Worm (Caenorhabditis elegans) whole organism, midembryonic: ENCODE measurements around the gene pqn-84.

Experiments
- T22C8.4 ChIP-seq: fragments of 200-800 bp; sonication (Bioruptor generic); IDR thresholded peaks from 2 replicates; pipeline ENCODE4 v1.3.6; 2022; ENCODE audit warnings: missing genetic modification characterization, missing compliant biosample characterization
- cog-1 ChIP-seq: sonication (generic microtip); optimal IDR thresholded peaks from 2 replicates; lab custom pipeline; 2016; ENCODE audit warnings: missing genetic modification characterization, missing compliant biosample characterization
- flt-1 ChIP-seq: fragments of 200-800 bp; sonication (Bioruptor generic); IDR thresholded peaks from 2 replicates; pipeline ENCODE4 v1.3.6; 2022; ENCODE audit warnings: missing genetic modification characterization, missing compliant biosample characterization
- klf-2 ChIP-seq: fragments of 200-800 bp; sonication (Bioruptor generic); conservative IDR thresholded peaks from 2 replicates; pipeline ENCODE4 v1.3.6; 2022; ENCODE audit warnings: missing genetic modification reagents, missing genetic modification characterization, missing compliant biosample characterization
- med-1 ChIP-seq: sonication (generic microtip); optimal IDR thresholded peaks from 2 replicates; lab custom pipeline; 2017; ENCODE audit warnings: missing genetic modification characterization, mild to moderate bottlenecking, missing compliant biosample characterization, antibody characterized with exemption, missing genetic modification reagents; ENCODE audit not compliant: insufficient read depth
- ref-1 ChIP-seq: fragments of 200-800 bp; sonication (Bioruptor generic); conservative IDR thresholded peaks from 2 replicates; pipeline ENCODE4 v1.3.6; 2022; ENCODE audit warnings: missing genetic modification reagents, missing genetic modification characterization, missing compliant biosample characterization
- tab-1 ChIP-seq: fragments of 200-800 bp; sonication (Bioruptor generic); IDR thresholded peaks from 2 replicates; pipeline ENCODE4 v1.3.6; 2022; ENCODE audit warnings: missing genetic modification characterization, missing compliant biosample characterization
- ztf-23 ChIP-seq: fragments of 200-800 bp; sonication (Bioruptor generic); IDR thresholded peaks from 2 replicates; pipeline ENCODE4 v1.3.6; 2022; ENCODE audit warnings: missing genetic modification reagents, missing genetic modification characterization, missing compliant biosample characterization
- ztf-29 ChIP-seq: fragments of 200-800 bp; sonication (Bioruptor generic); IDR thresholded peaks from 2 replicates; pipeline ENCODE4 v1.3.6; 2022; ENCODE audit warnings: missing genetic modification reagents, missing genetic modification characterization, missing compliant biosample characterization

Gene pqn-84

ce11 chrIII:11696273-11696672 is 3.8 kb upstream of the pqn-84 start, which contains the start of gene Y41C4A.6:
TSS of gene Y41C4A.6 (plus strand) at chrIII:11696573.
- TF ChIP-seq cog-1 (tag; lab: Kevin White, UChicago) (no peak), med-1 (GFP tag; lab: Kevin White, UChicago) (no peak), ztf-23 (GFP tag; lab: Robert Waterston, UW) (no peak), tab-1 (no peak), klf-2 (GFP tag; lab: Robert Waterston, UW) (no peak), ref-1 (GFP tag; lab: Robert Waterston, UW) (no peak), flt-1 (GFP tag; lab: Robert Waterston, UW) (no peak), ztf-29 (GFP tag; lab: Robert Waterston, UW) (no peak), T22C8.4 (no peak)

DNA sequence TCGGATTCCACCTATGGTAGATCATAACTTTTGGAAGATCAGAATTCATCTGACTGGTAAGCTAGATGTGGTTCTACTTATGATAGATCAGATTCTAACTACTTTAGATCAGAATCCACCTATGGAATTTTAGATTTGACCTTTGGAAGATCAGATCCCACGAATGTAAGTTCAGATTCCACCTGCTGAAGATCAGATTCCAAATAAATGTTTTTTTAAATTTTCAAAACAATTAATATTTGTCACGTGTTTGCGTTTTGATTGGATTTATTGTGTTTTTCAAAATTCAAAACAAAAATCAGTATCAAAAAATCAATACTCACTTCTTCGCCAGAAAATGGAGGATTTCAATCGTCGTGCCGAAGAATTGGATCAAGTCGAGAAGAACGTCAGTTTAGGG is 1.5 kb upstream of the pqn-84 start, which contains the start of gene Y41C4A.7:
Gene Y41C4A.7, plus strand, starts transcription at position 301 of the 400 bp plus-strand sequence.
- no peak for TF ChIP-seq tab-1
- TF ChIP-seq ztf-29 (GFP tag; lab: Robert Waterston, UW), result no peak
- no peak for TF ChIP-seq med-1 (GFP tag; lab: Kevin White, UChicago)
- TF ChIP-seq ref-1 (GFP tag; lab: Robert Waterston, UW), result no peak
- TF ChIP-seq T22C8.4, result no peak
- TF ChIP-seq klf-2 (GFP tag; lab: Robert Waterston, UW), result no peak
- TF ChIP-seq ztf-23 (GFP tag; lab: Robert Waterston, UW), result no peak
- TF ChIP-seq flt-1 (GFP tag; lab: Robert Waterston, UW), result no peak
- TF ChIP-seq cog-1 (tag; lab: Kevin White, UChicago), result no peak

DNA sequence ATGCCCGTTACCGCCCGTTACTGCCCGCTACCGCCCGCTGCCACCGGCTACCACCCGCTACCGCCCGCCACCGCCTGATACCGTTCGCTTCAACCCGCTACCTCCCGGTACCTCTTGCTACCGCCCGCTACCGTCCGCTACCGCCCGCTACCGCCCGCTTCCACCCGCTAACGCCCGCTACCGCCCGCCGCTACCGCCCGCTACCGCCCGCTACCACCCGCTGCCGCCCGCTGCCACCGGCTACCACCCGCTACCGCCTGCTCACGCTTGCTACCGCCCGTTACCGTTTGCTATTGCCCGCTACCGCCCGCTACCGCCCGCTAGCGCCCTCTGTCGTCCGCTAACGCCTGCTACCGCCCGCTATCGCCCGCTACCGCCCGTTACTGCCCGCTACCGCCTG is 1.8 kb downstream of the pqn-84 start:
- TF ChIP-seq cog-1 (tag; lab: Kevin White, UChicago), result no peak

DNA sequence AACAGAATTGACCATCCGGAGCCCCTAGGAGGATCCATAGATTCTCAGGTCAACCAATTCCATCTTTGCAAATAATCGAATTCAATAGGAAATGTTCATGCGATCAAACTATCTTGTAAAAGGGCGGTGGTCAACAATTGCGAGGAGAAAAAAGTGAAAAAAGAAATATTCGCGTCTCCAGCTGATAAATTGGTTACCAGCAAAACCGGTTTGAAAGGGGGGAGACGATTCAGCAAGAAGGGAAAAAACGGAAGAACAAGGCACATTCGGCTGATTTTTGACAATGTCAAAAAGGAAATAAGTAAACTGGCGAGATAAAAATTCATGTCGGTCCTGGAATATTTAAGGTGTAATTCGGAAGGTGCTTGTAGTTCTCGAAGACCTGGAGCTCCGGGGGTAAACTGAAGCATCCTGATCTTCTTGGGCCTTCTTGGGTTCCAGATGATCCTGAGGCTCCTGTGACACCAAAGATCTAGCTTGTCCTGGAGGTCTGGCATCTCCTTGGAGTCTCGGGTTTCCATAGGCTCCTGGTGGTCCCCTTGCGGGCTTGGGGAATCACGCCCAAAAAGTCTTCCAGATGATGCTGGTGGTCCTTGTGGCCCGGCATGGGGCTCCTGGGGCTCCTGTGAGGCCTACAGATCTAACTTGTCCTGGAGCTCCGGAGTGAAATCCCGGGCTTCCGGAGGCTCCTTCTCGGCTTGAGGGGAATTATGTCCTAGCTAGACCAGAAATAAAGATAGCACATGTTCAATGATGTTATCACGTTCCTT is 3.1 kb downstream of the pqn-84 start:
- TF ChIP-seq flt-1 (GFP tag; lab: Robert Waterston, UW) (no peak), T22C8.4 (no peak), med-1 (GFP tag; lab: Kevin White, UChicago) (no peak), ztf-23 (GFP tag; lab: Robert Waterston, UW) (no peak)

DNA sequence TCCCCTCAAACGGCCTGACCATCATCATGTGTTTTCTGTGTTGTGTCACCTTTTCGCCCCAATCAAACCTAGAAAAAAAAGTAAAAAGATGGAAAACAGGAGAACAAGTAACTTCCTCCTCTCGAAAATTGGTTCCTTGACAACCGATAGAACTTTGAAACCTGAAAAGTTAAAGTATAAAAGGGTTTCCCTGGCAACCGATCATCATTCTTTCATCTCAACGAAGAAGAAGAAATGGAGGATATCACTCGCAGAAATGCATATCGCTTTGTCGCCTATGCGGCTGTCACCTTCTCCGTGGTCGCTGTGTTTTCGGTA is 3.7 kb downstream of the pqn-84 start, which contains the start of gene col-95:
Gene col-95, plus strand, starts transcription at position 219 of the 318 bp plus-strand sequence.
- TF ChIP-seq cog-1 (tag; lab: Kevin White, UChicago), result no peak
- TF ChIP-seq ref-1 (GFP tag; lab: Robert Waterston, UW), result no peak
- no peak for TF ChIP-seq flt-1 (GFP tag; lab: Robert Waterston, UW)

DNA sequence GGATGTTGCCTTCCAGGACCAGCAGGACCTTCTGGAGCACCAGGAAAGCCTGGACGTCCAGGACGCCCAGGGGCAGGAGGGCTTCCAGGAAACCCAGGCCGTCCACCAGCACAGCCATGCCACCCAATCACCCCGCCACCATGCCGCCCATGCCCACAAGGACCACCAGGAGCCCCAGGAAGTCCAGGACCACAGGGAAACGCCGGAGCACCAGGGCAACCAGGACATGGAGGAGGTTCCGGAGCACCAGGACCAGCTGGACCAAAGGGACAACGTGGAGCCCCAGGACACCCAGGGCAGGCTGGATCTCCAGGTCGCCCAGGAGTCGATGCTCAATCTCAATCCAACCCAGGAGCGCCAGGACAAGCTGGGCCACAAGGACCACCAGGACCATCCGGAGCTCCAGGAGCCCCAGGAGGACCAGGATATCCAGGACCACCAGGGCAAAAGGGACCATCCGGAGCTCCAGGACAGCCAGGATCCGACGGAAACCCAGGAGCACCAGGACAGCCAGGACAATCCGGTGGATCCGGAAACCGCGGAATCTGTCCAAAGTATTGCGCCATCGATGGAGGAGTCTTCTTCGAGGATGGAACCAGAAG is 4.4 kb downstream of the pqn-84 start:
- TF ChIP-seq klf-2 (GFP tag; lab: Robert Waterston, UW), result no peak
- 0 out of 2 replicates have a peak, but pooled peaks have one; percentile 53 for TF ChIP-seq flt-1 (GFP tag; lab: Robert Waterston, UW)

DNA sequence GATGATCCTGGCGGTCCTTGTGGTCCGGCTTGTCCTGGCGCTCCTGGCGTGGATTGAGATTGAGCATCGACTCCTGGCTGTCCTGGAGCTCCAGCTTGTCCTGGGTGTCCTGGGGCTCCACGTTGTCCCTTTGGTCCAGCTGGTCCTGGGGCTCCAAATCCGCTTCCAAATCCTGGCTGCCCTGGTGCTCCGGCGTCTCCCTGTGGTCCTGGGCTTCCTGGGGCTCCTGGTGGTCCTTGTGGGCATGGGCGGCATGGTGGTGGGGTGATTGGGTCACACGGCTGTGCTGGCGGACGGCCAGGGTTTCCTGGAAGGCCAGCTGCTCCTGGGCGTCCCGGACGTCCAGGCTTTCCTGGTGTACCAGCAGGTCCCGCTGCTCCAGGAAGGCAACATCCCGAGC is 5.9 kb downstream of the pqn-84 start:
- TF ChIP-seq med-1 (GFP tag; lab: Kevin White, UChicago) (no peak), tab-1 (no peak), cog-1 (tag; lab: Kevin White, UChicago) (no peak), ztf-23 (GFP tag; lab: Robert Waterston, UW) (no peak), ref-1 (GFP tag; lab: Robert Waterston, UW) (no peak), T22C8.4 (no peak), ztf-29 (GFP tag; lab: Robert Waterston, UW) (no peak), flt-1 (GFP tag; lab: Robert Waterston, UW) (no peak), klf-2 (GFP tag; lab: Robert Waterston, UW) (no peak)

ce11 chrIII:11706665-11707064 is 6.6 kb downstream of the pqn-84 start, which contains the start of gene col-96:
TSS of gene col-96 (minus strand) at chrIII:11706765.
- TF ChIP-seq klf-2 (GFP tag; lab: Robert Waterston, UW), result no peak
- no peak for TF ChIP-seq flt-1 (GFP tag; lab: Robert Waterston, UW)
- TF ChIP-seq T22C8.4, result no peak
- TF ChIP-seq ztf-23 (GFP tag; lab: Robert Waterston, UW), result no peak
- no peak for TF ChIP-seq ref-1 (GFP tag; lab: Robert Waterston, UW)
- no peak for TF ChIP-seq tab-1
- TF ChIP-seq cog-1 (tag; lab: Kevin White, UChicago), result no peak
- TF ChIP-seq med-1 (GFP tag; lab: Kevin White, UChicago), result no peak
- TF ChIP-seq ztf-29 (GFP tag; lab: Robert Waterston, UW), result no peak

DNA sequence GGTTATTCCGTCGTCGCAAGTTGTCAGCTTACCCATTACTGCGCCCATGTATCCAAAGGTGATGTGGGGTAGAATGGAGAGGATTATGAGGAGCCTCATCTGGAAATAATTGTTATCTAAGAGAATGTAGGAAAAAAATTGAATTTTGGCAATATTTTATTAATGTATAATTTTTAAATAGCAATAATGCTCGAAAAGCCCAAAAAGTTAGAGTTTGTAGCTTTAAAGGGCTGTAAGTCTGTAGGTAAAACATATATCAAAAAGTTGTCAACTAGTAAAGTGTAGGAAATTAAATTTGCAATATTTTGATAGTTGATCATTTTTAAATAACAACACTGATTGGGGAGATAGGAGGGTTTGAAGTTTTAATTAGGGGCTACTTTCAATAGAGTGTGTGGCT is 8.7 kb downstream of the pqn-84 start, which contains the start of gene Y41C4A.8:
Gene Y41C4A.8, minus strand, starts transcription at position 101 of the 400 bp plus-strand sequence.
- TF ChIP-seq cog-1 (tag; lab: Kevin White, UChicago) (no peak), ztf-23 (GFP tag; lab: Robert Waterston, UW) (no peak), tab-1 (no peak), klf-2 (GFP tag; lab: Robert Waterston, UW) (no peak), T22C8.4 (no peak), med-1 (GFP tag; lab: Kevin White, UChicago) (no peak), ref-1 (GFP tag; lab: Robert Waterston, UW) (no peak), ztf-29 (GFP tag; lab: Robert Waterston, UW) (no peak), flt-1 (GFP tag; lab: Robert Waterston, UW) (no peak)

ce11 chrIII:11718548-11718947 is 18.5 kb downstream of the pqn-84 start, which contains the start of gene Y41C4A.9:
TSS of gene Y41C4A.9 (minus strand) at chrIII:11718645.
- TF ChIP-seq ref-1 (GFP tag; lab: Robert Waterston, UW), result no peak
- no peak for TF ChIP-seq T22C8.4
- TF ChIP-seq med-1 (GFP tag; lab: Kevin White, UChicago), result no peak
- no peak for TF ChIP-seq ztf-23 (GFP tag; lab: Robert Waterston, UW)
- no peak for TF ChIP-seq tab-1
- no peak for TF ChIP-seq klf-2 (GFP tag; lab: Robert Waterston, UW)
